Worm (Caenorhabditis elegans) whole organism, young adult: ENCODE data around the gene hipr-1.

ENCODE experiments used
- B0019.2 ChIP-seq: fragments of 200-800 bp; sonication (Bioruptor generic); conservative IDR thresholded peaks from 2 replicates; pipeline ENCODE4 v1.3.6; 2022; ENCODE audit warnings: missing genetic modification reagents, missing genetic modification characterization, missing compliant biosample characterization
- B0035.1 ChIP-seq: sonication (generic microtip); optimal IDR thresholded peaks from 2 replicates; lab custom pipeline; 2016; ENCODE audit warnings: missing genetic modification characterization, mild to moderate bottlenecking, missing compliant biosample characterization, missing genotype, missing genetic modification reagents
- D2030.7 ChIP-seq: fragments of 200-800 bp; sonication (Bioruptor generic); IDR thresholded peaks from 2 replicates; pipeline ENCODE4 v1.3.6; 2022; ENCODE audit warnings: missing genetic modification reagents, missing genetic modification characterization, missing compliant biosample characterization
- F55B11.4 ChIP-seq: sonication (generic microtip); optimal IDR thresholded peaks from 2 replicates; lab custom pipeline; 2016; ENCODE audit warnings: missing compliant biosample characterization, missing genetic modification characterization, borderline replicate concordance; ENCODE audit not compliant: insufficient read depth
- K11D2.4 ChIP-seq: fragments of 200-800 bp; sonication (Bioruptor generic); IDR thresholded peaks from 2 replicates; pipeline ENCODE4 v1.3.6; 2022; ENCODE audit warnings: missing genetic modification reagents, missing genetic modification characterization, missing compliant biosample characterization
- T26A5.8 ChIP-seq: sonication (generic microtip); optimal IDR thresholded peaks from 2 replicates; lab custom pipeline; 2016; ENCODE audit warnings: missing genetic modification characterization, missing compliant biosample characterization
- Y53G8AR.9 ChIP-seq: fragments of 200-800 bp; sonication (Bioruptor generic); conservative IDR thresholded peaks from 2 replicates; pipeline ENCODE4 v1.3.6; 2022; ENCODE audit warnings: missing genetic modification reagents, missing genetic modification characterization, missing compliant biosample characterization
- Y56A3A.18 ChIP-seq: fragments of 200-800 bp; sonication (Bioruptor generic); IDR thresholded peaks from 2 replicates; pipeline ENCODE4 v1.3.6; 2022; ENCODE audit warnings: missing genetic modification reagents, missing genetic modification characterization, missing compliant biosample characterization
- Y67H2A.10 ChIP-seq: fragments of 200-800 bp; sonication (Bioruptor generic); conservative IDR thresholded peaks from 2 replicates; pipeline ENCODE4 v1.3.6; 2022; ENCODE audit warnings: missing genetic modification reagents, missing genetic modification characterization, missing compliant biosample characterization
- Y79H2A.3 ChIP-seq: fragments of 200-800 bp; sonication (Bioruptor generic); conservative IDR thresholded peaks from 2 replicates; pipeline ENCODE4 v1.3.6; 2022; ENCODE audit warnings: missing genetic modification reagents, missing genetic modification characterization, missing compliant biosample characterization
- ZK185.1 ChIP-seq: sonication (generic microtip); optimal IDR thresholded peaks from 2 replicates; lab custom pipeline; 2016; ENCODE audit warnings: mild to moderate bottlenecking, missing genetic modification characterization, missing compliant biosample characterization; ENCODE audit not compliant: poor library complexity, severe bottlenecking
- akir-1 ChIP-seq: fragments of 200-800 bp; sonication (Bioruptor generic); optimal IDR thresholded peaks from 2 replicates; lab custom pipeline; 2018; ENCODE audit warnings: mild to moderate bottlenecking, missing genetic modification characterization, moderate library complexity, missing compliant biosample characterization
- ama-1 ChIP-seq, 3 experiments: fragments of 150-350 bp in 1 of 3; sonication (generic microtip) in 2 of 3; optimal IDR thresholded peaks; 2 replicates each; lab custom pipeline; 2014 to 2018; ENCODE audit warnings: missing biosample characterization in 2 of 3, missing genetic modification characterization in 2 of 3, missing genetic modification reagents in 2 of 3
- athp-1 ChIP-seq: sonication (generic microtip); optimal IDR thresholded peaks from 2 replicates; lab custom pipeline; 2017; ENCODE audit warnings: mild to moderate bottlenecking, missing genetic modification characterization, missing compliant biosample characterization
- cebp-2 ChIP-seq: fragments of 200-800 bp; sonication (Bioruptor generic); IDR thresholded peaks from 2 replicates; pipeline ENCODE4 v1.3.6; 2022; ENCODE audit warnings: missing genetic modification characterization, missing compliant biosample characterization
- ceh-100 ChIP-seq: fragments of 200-800 bp; sonication (Bioruptor generic); IDR thresholded peaks from 2 replicates; pipeline ENCODE4 v1.3.6; 2022; ENCODE audit warnings: missing genetic modification reagents, missing genetic modification characterization, missing compliant biosample characterization
- ceh-27 ChIP-seq: fragments of 200-800 bp; sonication (Bioruptor generic); optimal IDR thresholded peaks from 2 replicates; lab custom pipeline; 2018; ENCODE audit warnings: mild to moderate bottlenecking, missing genetic modification characterization, moderate library complexity, missing compliant biosample characterization
- ceh-40 ChIP-seq: fragments of 200-800 bp; sonication (Bioruptor generic); IDR thresholded peaks from 2 replicates; pipeline ENCODE4 v1.3.6; 2022; ENCODE audit warnings: missing genetic modification characterization, missing compliant biosample characterization
- dox-1 ChIP-seq: fragments of 200-800 bp; sonication (Bioruptor generic); IDR thresholded peaks from 2 replicates; pipeline ENCODE4 v1.3.6; 2022; ENCODE audit warnings: missing genetic modification reagents, missing genetic modification characterization, missing compliant biosample characterization
- efl-1 ChIP-seq: fragments of 150-350 bp; optimal IDR thresholded peaks from 2 replicates; lab custom pipeline; 2014; ENCODE audit warnings: missing biosample characterization, missing genetic modification reagents, missing genetic modification characterization
- egrh-3 ChIP-seq: fragments of 200-800 bp; sonication (Bioruptor generic); IDR thresholded peaks from 2 replicates; pipeline ENCODE4 v1.3.6; 2022; ENCODE audit warnings: missing genetic modification reagents, missing genetic modification characterization, missing compliant biosample characterization
- ekl-4 ChIP-seq: fragments of 200-800 bp; sonication (Bioruptor generic); IDR thresholded peaks from 2 replicates; pipeline ENCODE4 v1.3.6; 2022; ENCODE audit warnings: missing genetic modification reagents, missing genetic modification characterization, missing compliant biosample characterization
- hlh-26 ChIP-seq: fragments of 200-800 bp; sonication (Bioruptor generic); conservative IDR thresholded peaks from 2 replicates; pipeline ENCODE4 v1.3.6; 2022; ENCODE audit warnings: missing genetic modification reagents, missing genetic modification characterization, missing compliant biosample characterization
- hmg-1.2 ChIP-seq: fragments of 200-800 bp; sonication (Bioruptor generic); IDR thresholded peaks from 2 replicates; pipeline ENCODE4 v1.3.6; 2022; ENCODE audit warnings: missing genetic modification reagents, missing genetic modification characterization, missing compliant biosample characterization
- hrde-1 ChIP-seq: sonication (generic microtip); optimal IDR thresholded peaks from 2 replicates; lab custom pipeline; 2016; ENCODE audit warnings: missing genetic modification characterization, mild to moderate bottlenecking, missing compliant biosample characterization, moderate library complexity, missing genotype, missing genetic modification reagents, borderline replicate concordance
- lag-1 ChIP-seq: fragments of 200-800 bp; sonication (Bioruptor generic); IDR thresholded peaks from 2 replicates; pipeline ENCODE4 v1.3.6; 2022; ENCODE audit warnings: missing genetic modification reagents, missing genetic modification characterization, missing compliant biosample characterization
- let-526 ChIP-seq: fragments of 200-800 bp; sonication (Bioruptor generic); IDR thresholded peaks from 2 replicates; pipeline ENCODE4 v1.3.6; 2022; ENCODE audit warnings: missing genetic modification reagents, missing genetic modification characterization, missing compliant biosample characterization
- lin-26 ChIP-seq: fragments of 200-800 bp; sonication (Bioruptor generic); IDR thresholded peaks from 2 replicates; pipeline ENCODE4 v1.3.6; 2022; ENCODE audit warnings: missing genetic modification reagents, missing genetic modification characterization, missing compliant biosample characterization
- lin-40 ChIP-seq: sonication (generic microtip); optimal IDR thresholded peaks from 2 replicates; lab custom pipeline; 2016; ENCODE audit warnings: missing genetic modification characterization, mild to moderate bottlenecking, missing compliant biosample characterization, missing genotype, missing genetic modification reagents
- lir-1 ChIP-seq: fragments of 200-800 bp; sonication (Bioruptor generic); conservative IDR thresholded peaks from 2 replicates; pipeline ENCODE4 v1.3.6; 2022; ENCODE audit warnings: missing genetic modification reagents, missing genetic modification characterization, missing compliant biosample characterization
- lsl-1 ChIP-seq: fragments of 200-800 bp; sonication (Bioruptor generic); optimal IDR thresholded peaks from 2 replicates; lab custom pipeline; 2018; ENCODE audit warnings: mild to moderate bottlenecking, missing genetic modification characterization, moderate library complexity, missing compliant biosample characterization
- nfya-1 ChIP-seq: sonication (generic microtip); optimal IDR thresholded peaks from 2 replicates; lab custom pipeline; 2017; ENCODE audit warnings: antibody characterized with exemption, missing compliant biosample characterization, missing genetic modification characterization, borderline replicate concordance; ENCODE audit not compliant: insufficient read depth
- nhr-80 ChIP-seq: sonication (generic microtip); optimal IDR thresholded peaks from 2 replicates; lab custom pipeline; 2016; ENCODE audit warnings: missing genetic modification characterization, missing compliant biosample characterization
- pha-4 ChIP-seq: fragments of 150-350 bp; sonication (generic microtip); optimal IDR thresholded peaks from 2 replicates; lab custom pipeline; 2014; ENCODE audit warnings: missing biosample characterization, missing genetic modification reagents, missing genetic modification characterization
- rcor-1 ChIP-seq: fragments of 200-800 bp; sonication (Bioruptor generic); IDR thresholded peaks from 2 replicates; pipeline ENCODE4 v1.3.6; 2022; ENCODE audit warnings: missing genetic modification reagents, missing genetic modification characterization, missing compliant biosample characterization
- sdz-38 ChIP-seq: sonication (generic microtip); optimal IDR thresholded peaks from 2 replicates; lab custom pipeline; 2016; ENCODE audit warnings: missing genotype, missing genetic modification characterization, missing compliant biosample characterization
- snpc-3.4 ChIP-seq: sonication (generic microtip); optimal IDR thresholded peaks from 2 replicates; lab custom pipeline; 2017; ENCODE audit warnings: missing genetic modification characterization, mild to moderate bottlenecking, missing compliant biosample characterization, antibody characterized with exemption, moderate library complexity, missing genotype, missing genetic modification reagents
- sptf-2 ChIP-seq: fragments of 200-800 bp; sonication (Bioruptor generic); optimal IDR thresholded peaks from 2 replicates; lab custom pipeline; 2018; ENCODE audit warnings: mild to moderate bottlenecking, missing genetic modification characterization, missing compliant biosample characterization
- unc-130 ChIP-seq: sonication (generic microtip); optimal IDR thresholded peaks from 2 replicates; lab custom pipeline; 2016; ENCODE audit warnings: missing genetic modification reagents, missing genetic modification characterization, missing compliant biosample characterization
- zfh-2 ChIP-seq: fragments of 200-800 bp; sonication (Bioruptor generic); conservative IDR thresholded peaks from 2 replicates; pipeline ENCODE4 v1.3.6; 2022; ENCODE audit warnings: missing genetic modification reagents, missing genetic modification characterization, missing compliant biosample characterization
- ztf-25 ChIP-seq: fragments of 200-800 bp; sonication (Bioruptor generic); IDR thresholded peaks from 2 replicates; pipeline ENCODE4 v1.3.6; 2022; ENCODE audit warnings: missing genetic modification reagents, missing genetic modification characterization, missing compliant biosample characterization

The hipr-1 gene

DNA sequence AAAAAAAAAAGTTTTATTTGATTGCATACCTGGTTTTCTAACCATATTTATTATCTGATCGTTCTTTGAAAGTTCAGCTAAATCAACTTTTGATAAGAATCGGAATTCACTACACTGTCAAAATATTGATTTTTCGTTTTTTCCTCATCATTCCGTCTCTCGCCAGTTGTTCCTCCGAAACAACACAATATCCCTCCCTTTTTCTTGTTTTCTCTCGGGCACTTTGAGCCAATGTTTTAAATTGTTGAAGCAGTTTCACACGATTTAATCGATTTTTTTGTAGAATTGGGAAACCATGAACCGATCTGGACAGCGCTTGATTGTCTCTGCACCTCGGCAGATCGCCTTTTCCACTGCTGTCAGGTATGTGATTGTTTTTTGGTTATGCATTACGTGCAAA, 49.3 kb downstream of the hipr-1 start, which contains the start of gene K02D10.1:
K02D10.1 (plus strand) TSS at position 284 of the 400 bp plus-strand sequence.
- TF ChIP-seq K11D2.4 (GFP tag; lab: Robert Waterston, UW) (no peak), rcor-1 (GFP tag; lab: Robert Waterston, UW) (no peak), pha-4 (tag; lab: Kevin White, UChicago) (no peak), efl-1 (GFP tag; lab: Kevin White, UChicago) (no peak), ama-1 (optimal IDR thresholded peaks at IDR 0.05; lab: Kevin White, UChicago) (peak; percentile 56), ama-1 (GFP tag; optimal IDR thresholded peaks at IDR 0.05; lab: Kevin White, UChicago) (no peak), ceh-27 (GFP tag; lab: Kevin White, UChicago) (no peak), F55B11.4 (no peak), Y53G8AR.9 (GFP tag; lab: Robert Waterston, UW) (no peak)
- TF ChIP-seq, all 124 proteins: peak for 1

- TF ChIP-seq hrde-1 (no peak), D2030.7 (GFP tag; lab: Robert Waterston, UW) (no peak), hlh-26 (no peak), lin-26 (GFP tag; lab: Robert Waterston, UW) (peak; percentile 59; the same call in 1 of the 2 replicates)
Measured at ce11 chrIII:8770243-8770642, 50.2 kb downstream of the hipr-1 start.

ce11 chrIII:8771162-8771561, 51.2 kb downstream of the hipr-1 start, which contains the start of gene K02D10.2:
TSS of gene K02D10.2 (minus strand) at chrIII:8771262.
- no peak for TF ChIP-seq lag-1 (GFP tag; lab: Robert Waterston, UW)
- no peak for TF ChIP-seq sdz-38 (tag; lab: Kevin White, UChicago)
- TF ChIP-seq nfya-1 = no peak
- no peak for TF ChIP-seq akir-1
- TF ChIP-seq lsl-1 (GFP tag; lab: Kevin White, UChicago) = no peak
- TF ChIP-seq sptf-2 (GFP tag; lab: Kevin White, UChicago) = no peak
- no peak for TF ChIP-seq athp-1 (tag; lab: Kevin White, UChicago)
- TF ChIP-seq Y67H2A.10 (GFP tag; lab: Robert Waterston, UW) = no peak
- TF ChIP-seq Y56A3A.18 (GFP tag; lab: Robert Waterston, UW) = no peak
- TF ChIP-seq ceh-40 = no peak
- TF ChIP-seq zfh-2 (GFP tag; lab: Robert Waterston, UW) = no peak
- no peak for TF ChIP-seq T26A5.8 (tag; lab: Kevin White, UChicago)
- TF ChIP-seq dox-1 (GFP tag; lab: Robert Waterston, UW) = no peak
- TF ChIP-seq B0035.1 (tag; lab: Kevin White, UChicago) = no peak
- no peak for TF ChIP-seq Y79H2A.3
- TF ChIP-seq snpc-3.4 (tag; lab: Kevin White, UChicago) = no peak
- TF ChIP-seq ceh-100 (GFP tag; lab: Robert Waterston, UW) = no peak
- TF ChIP-seq lir-1 (GFP tag; lab: Robert Waterston, UW) = no peak
- TF ChIP-seq lin-40 (tag; lab: Kevin White, UChicago) = no peak
- no peak for TF ChIP-seq nhr-80

DNA sequence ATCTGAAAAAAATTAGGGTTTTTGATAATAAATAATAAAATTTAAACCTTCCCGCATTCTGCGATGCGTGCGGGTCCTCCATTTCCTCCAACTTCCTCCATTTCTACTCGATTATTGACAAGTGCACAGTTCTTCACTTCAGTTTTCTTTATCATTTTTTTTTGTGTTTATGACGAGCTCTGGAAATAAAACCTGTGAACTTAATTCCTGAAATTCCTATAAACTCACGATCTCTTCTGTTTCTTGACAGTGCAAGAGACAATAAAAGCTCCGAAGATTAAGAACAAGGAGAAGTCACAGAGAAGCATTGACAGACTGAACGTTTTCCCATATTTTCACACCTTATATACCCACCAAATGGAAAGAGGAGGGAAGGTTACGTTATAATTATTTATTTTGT, 51.8 kb downstream of the hipr-1 start, which contains the start of gene K02D10.3:
K02D10.3 (minus strand) TSS at position 101 of the 400 bp plus-strand sequence.
- TF ChIP-seq cebp-2 (GFP tag; lab: Robert Waterston, UW) = no peak
- no peak for TF ChIP-seq ZK185.1 (tag; lab: Kevin White, UChicago)
- no peak for TF ChIP-seq hmg-1.2 (GFP tag; lab: Robert Waterston, UW)
- no peak for TF ChIP-seq let-526 (GFP tag; lab: Robert Waterston, UW)
- TF ChIP-seq T26A5.8 (tag; lab: Kevin White, UChicago) = no peak
- no peak for TF ChIP-seq egrh-3 (GFP tag; lab: Robert Waterston, UW)
- TF ChIP-seq unc-130 (GFP tag; lab: Kevin White, UChicago) = no peak
- TF ChIP-seq B0019.2 (GFP tag; lab: Robert Waterston, UW) = no peak
- no peak for TF ChIP-seq ekl-4 (GFP tag; lab: Robert Waterston, UW)
- no peak for TF ChIP-seq ztf-25 (GFP tag; lab: Robert Waterston, UW)
- TF ChIP-seq sdz-38 (tag; lab: Kevin White, UChicago) = no peak
